Fruit fly (Drosophila melanogaster): ENCODE results near the gene CG33116.

CG33116 gene

DNA sequence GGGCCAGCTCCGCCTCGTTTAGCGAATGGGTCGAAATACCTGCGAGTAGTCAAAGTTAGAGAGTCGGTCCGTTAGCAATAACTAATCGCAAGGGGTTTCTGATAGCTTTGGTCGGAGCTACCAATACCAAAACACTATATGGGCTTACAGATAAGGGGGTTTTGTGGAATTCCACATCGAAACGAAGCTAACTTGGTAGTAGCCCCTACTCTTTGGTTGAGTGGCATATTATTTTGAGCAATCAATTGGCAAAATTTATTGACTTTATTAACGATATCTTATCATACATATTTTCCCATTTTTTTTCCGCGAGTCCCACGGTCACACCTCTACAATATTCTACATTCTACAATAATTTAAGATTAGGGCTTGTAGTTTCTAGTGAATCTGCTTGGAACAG, 27.0 kb upstream of the CG33116 start:
- TF ChIP-seq Ets21C (GFP tag; optimal IDR thresholded peaks at IDR 0.05) = no peak
- no peak for TF ChIP-seq fd85E (GFP tag; optimal IDR thresholded peaks at IDR 0.05)
- no peak for TF ChIP-seq Gug (GFP tag; IDR thresholded peaks at IDR 0.05)
- no peak for TF ChIP-seq Blimp-1 (GFP tag; optimal IDR thresholded peaks at IDR 0.05)
- no peak for TF ChIP-seq CG11762 (GFP tag; optimal IDR thresholded peaks at IDR 0.05; ENCODE audit: insufficient read depth)
- TF ChIP-seq CG11902 (GFP tag; optimal IDR thresholded peaks at IDR 0.05) = no peak
- no peak for TF ChIP-seq CG15336 (GFP tag; IDR thresholded peaks at IDR 0.05)
- no peak for TF ChIP-seq Lpt (GFP tag; optimal IDR thresholded peaks at IDR 0.05)
- no peak for TF ChIP-seq CG7368 (GFP tag; optimal IDR thresholded peaks at IDR 0.05)
- TF ChIP-seq lz (GFP tag; optimal IDR thresholded peaks at IDR 0.05) = no peak

DNA sequence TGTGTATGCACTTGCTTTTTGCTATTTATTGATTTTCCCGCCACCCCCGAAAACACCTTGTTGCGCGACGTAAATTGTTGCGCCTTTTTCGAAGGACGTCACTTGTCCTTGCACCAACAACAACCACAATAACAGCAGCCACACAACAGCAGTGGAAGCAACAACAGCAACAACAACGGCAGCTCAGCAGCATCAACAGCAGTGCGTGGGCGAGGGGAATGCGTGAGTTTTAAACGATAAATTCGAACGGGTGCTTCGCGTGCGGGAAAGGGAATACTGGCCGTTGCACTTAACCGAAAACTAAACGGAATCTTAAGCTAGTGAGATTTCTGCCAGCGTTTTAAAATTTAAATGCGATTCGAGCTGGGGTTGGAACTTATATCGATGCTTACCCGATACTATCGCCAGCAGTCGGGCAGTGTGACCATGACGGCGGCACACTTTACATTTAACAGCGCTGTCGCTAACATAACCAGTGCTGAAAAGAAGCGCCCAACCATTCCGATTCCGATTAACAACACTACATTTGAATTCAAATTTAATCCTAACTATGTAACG, 24.8 kb upstream of the CG33116 start, which contains the start of gene cyst:
cyst (minus strand) TSS at position 404 of the 558 bp plus-strand sequence.
- TF ChIP-seq CG8119 (GFP tag; IDR thresholded peaks at IDR 0.05) (no peak), eg (GFP tag; IDR thresholded peaks at IDR 0.05) (0 out of 3 replicates have a peak, but pooled peaks have one; percentile 37), Sox14 (GFP tag; optimal IDR thresholded peaks at IDR 0.05) (peak; percentile 36), salr (GFP tag; optimal IDR thresholded peaks at IDR 0.05) (no peak), cyc (GFP tag; optimal IDR thresholded peaks at IDR 0.05) (peak; percentile 47), CG3919 (GFP tag; optimal IDR thresholded peaks at IDR 0.05) (no peak), CG31627 (GFP tag; optimal IDR thresholded peaks at IDR 0.05) (peak; percentile 34), Lpt (GFP tag; optimal IDR thresholded peaks at IDR 0.05) (no peak), CG11294 (GFP tag; IDR thresholded peaks at IDR 0.05) (no peak), CG11902 (GFP tag; optimal IDR thresholded peaks at IDR 0.05) (no peak), dsx (GFP tag; optimal IDR thresholded peaks at IDR 0.05; ENCODE audit: poor library complexity, severe bottlenecking) (no peak), esn (GFP tag; optimal IDR thresholded peaks at IDR 0.05) (peak; percentile 43)

DNA sequence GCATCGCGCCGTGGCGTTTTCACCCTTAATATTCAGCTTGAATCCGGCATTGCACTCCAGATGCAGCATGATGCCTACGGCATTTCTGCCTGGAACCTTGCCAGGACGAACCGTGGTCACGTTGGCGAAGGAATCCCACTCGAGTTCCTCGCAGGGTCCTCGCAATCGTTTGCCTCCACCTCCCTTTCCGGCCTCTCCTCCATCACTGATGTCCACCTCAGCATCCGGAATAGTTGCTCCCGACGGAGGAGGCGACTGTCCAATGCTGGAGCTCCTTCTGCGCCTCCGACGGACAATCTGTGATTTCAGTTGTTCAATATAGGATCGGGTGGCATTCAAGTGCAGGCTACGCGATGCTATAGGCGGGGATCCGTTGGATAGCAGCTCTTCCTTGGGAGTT, 21.1 kb upstream of the CG33116 start:
- TF ChIP-seq Sox15 (GFP tag; optimal IDR thresholded peaks at IDR 0.05) = no peak
- no peak for TF ChIP-seq eg (GFP tag; IDR thresholded peaks at IDR 0.05)
- no peak for TF ChIP-seq Hr38 (GFP tag; optimal IDR thresholded peaks at IDR 0.05)
- no peak for TF ChIP-seq CG11902 (GFP tag; optimal IDR thresholded peaks at IDR 0.05)

DNA sequence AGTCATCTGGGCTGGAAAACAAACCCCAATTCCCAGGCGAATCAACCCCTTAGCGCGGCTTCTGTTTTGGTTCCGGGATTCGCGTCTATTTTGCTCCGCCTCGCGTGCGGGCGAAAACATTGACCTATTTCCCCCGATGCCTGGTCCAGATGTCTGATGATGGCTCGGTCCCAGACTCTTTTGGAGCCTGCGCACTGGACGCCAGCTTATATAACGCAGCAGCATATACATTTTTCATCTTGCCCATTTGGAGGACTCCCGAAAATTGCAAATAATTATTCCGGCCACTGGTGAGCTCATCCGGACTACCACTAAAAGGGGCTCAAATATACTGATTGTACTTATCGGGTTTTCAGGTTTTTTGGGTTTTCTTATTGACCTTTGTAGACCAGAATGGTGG, 17.2 kb upstream of the CG33116 start:
- TF ChIP-seq esn (GFP tag; optimal IDR thresholded peaks at IDR 0.05) (no peak), salr (GFP tag; optimal IDR thresholded peaks at IDR 0.05) (no peak), achi (GFP tag; optimal IDR thresholded peaks at IDR 0.05) (no peak), Lpt (GFP tag; optimal IDR thresholded peaks at IDR 0.05) (no peak), CG10631 (GFP tag; optimal IDR thresholded peaks at IDR 0.05) (no peak)

DNA sequence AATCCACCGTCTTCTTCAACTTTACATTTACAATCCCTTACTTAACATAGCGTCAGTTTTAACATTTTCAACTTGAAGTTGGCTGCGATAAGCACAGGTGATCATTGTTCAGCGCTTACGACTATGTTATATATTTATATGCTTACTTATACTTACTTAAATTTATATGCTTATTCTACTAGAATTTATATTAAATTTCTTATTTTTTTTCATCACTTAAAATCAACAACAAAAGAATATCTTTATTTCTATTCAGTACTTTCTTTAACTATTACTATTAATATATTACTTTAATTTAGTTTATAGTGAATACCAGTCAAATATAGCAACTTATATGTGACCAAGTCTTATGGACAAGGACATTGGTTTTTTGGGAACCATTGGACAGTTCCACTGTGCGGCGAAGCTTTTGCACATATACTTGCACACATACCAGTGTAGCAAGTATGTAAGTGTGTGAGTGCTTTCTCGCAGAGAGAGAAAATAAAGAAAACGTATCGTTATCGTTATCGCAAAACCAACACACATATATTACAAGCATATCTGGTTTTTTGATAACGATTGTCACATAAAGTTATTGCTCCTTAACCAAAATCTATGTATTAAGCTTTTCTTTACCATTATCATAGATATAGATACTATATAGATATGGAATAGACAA, 16.0 kb upstream of the CG33116 start, which contains the start of gene Hasp:
Hasp (minus strand) TSS at position 51 of the 661 bp plus-strand sequence.
- TF ChIP-seq CG15336 (GFP tag; IDR thresholded peaks at IDR 0.05) (peak; percentile 41), Sox102F (GFP tag; optimal IDR thresholded peaks at IDR 0.05) (peak; percentile 30), svp (GFP tag) (peak; percentile 42), Eip75B (GFP tag; optimal IDR thresholded peaks at IDR 0.05) (no peak), CG34406 (GFP tag; optimal IDR thresholded peaks at IDR 0.05) (peak; percentile 17), CG31627 (GFP tag; optimal IDR thresholded peaks at IDR 0.05) (peak; percentile 8), CG32006 (GFP tag; optimal IDR thresholded peaks at IDR 0.05) (no peak), Smox (GFP tag; optimal IDR thresholded peaks at IDR 0.05) (peak; percentile 3), CG8632 (GFP tag; optimal IDR thresholded peaks at IDR 0.05) (no peak), acj6 (GFP tag; optimal IDR thresholded peaks at IDR 0.05) (peak; percentile 19), Sox14 (GFP tag; optimal IDR thresholded peaks at IDR 0.05) (no peak), CG11294 (GFP tag; IDR thresholded peaks at IDR 0.05) (no peak), salr (GFP tag; optimal IDR thresholded peaks at IDR 0.05) (no peak), Hr39 (GFP tag; optimal IDR thresholded peaks at IDR 0.05) (peak; percentile 19), esn (GFP tag; optimal IDR thresholded peaks at IDR 0.05) (peak; percentile 46), Hr4 (GFP tag; optimal IDR thresholded peaks at IDR 0.05) (peak; percentile 23), Eip93F (GFP tag; optimal IDR thresholded peaks at IDR 0.05) (no peak), achi (GFP tag; optimal IDR thresholded peaks at IDR 0.05) (peak; percentile 36), vri (GFP tag; optimal IDR thresholded peaks at IDR 0.05) (no peak), Gug (GFP tag; IDR thresholded peaks at IDR 0.05) (no peak), topi (GFP tag; optimal IDR thresholded peaks at IDR 0.05) (peak; percentile 17), CG16779 (tag; optimal IDR thresholded peaks at IDR 0.05) (no peak), lz (GFP tag; optimal IDR thresholded peaks at IDR 0.05) (no peak), CG8119 (GFP tag; IDR thresholded peaks at IDR 0.05) (no peak; the same call in 2 of the 3 replicates), pdm3 (GFP tag; optimal IDR thresholded peaks at IDR 0.05) (peak; percentile 17), Met (GFP tag; optimal IDR thresholded peaks at IDR 0.05) (peak; percentile 19), CG9139 (GFP tag; optimal IDR thresholded peaks at IDR 0.05) (no peak)
